Worm (Caenorhabditis elegans) whole organism, early embryonic: ENCODE data around the gene snr-1.

ENCODE experiments used
- B0310.2 ChIP-seq: sonication (generic microtip); optimal IDR thresholded peaks from 2 replicates; lab custom pipeline; 2016; ENCODE audit warnings: mild to moderate bottlenecking, missing genetic modification characterization, missing compliant biosample characterization
- F13C5.2 ChIP-seq: sonication (generic microtip); optimal IDR thresholded peaks from 2 replicates; lab custom pipeline; 2017; ENCODE audit warnings: mild to moderate bottlenecking, missing genetic modification characterization, inconsistent platforms, missing compliant biosample characterization
- aly-1 ChIP-seq: sonication (generic microtip); optimal IDR thresholded peaks from 2 replicates; lab custom pipeline; 2016; ENCODE audit warnings: missing genetic modification characterization, missing compliant biosample characterization
- ama-1 ChIP-seq: fragments of 150-350 bp; optimal IDR thresholded peaks from 2 replicates; lab custom pipeline; 2014
- ceh-13 ChIP-seq: fragments of 200-800 bp; sonication (Bioruptor generic); optimal IDR thresholded peaks from 2 replicates; lab custom pipeline; 2018; ENCODE audit warnings: mild to moderate bottlenecking, missing genetic modification characterization, missing compliant biosample characterization
- ceh-36 ChIP-seq: sonication (generic microtip); optimal IDR thresholded peaks from 2 replicates; lab custom pipeline; 2016; ENCODE audit warnings: missing genetic modification characterization, inconsistent platforms, missing compliant biosample characterization
- ets-7 ChIP-seq: sonication (generic microtip); optimal IDR thresholded peaks from 2 replicates; lab custom pipeline; 2016; ENCODE audit warnings: missing genotype, missing genetic modification characterization, missing compliant biosample characterization
- flt-1 ChIP-seq: fragments of 200-800 bp; sonication (Bioruptor generic); IDR thresholded peaks from 2 replicates; pipeline ENCODE4 v1.3.6; 2022; ENCODE audit warnings: missing genetic modification characterization, missing compliant biosample characterization
- hmbx-1 ChIP-seq: sonication (generic microtip); optimal IDR thresholded peaks from 2 replicates; lab custom pipeline; 2016; ENCODE audit warnings: mild to moderate bottlenecking, missing genetic modification characterization, missing compliant biosample characterization
- hmg-4 ChIP-seq: fragments of 200-800 bp; sonication (Bioruptor generic); optimal IDR thresholded peaks from 2 replicates; lab custom pipeline; 2018; ENCODE audit warnings: mild to moderate bottlenecking, missing genetic modification characterization, missing compliant biosample characterization
- hnd-1 ChIP-seq: sonication (generic microtip); optimal IDR thresholded peaks from 2 replicates; lab custom pipeline; 2016; ENCODE audit warnings: missing genetic modification characterization, missing compliant biosample characterization
- pes-1 ChIP-seq: fragments of 200-800 bp; sonication (Bioruptor generic); IDR thresholded peaks from 2 replicates; pipeline ENCODE4 v1.3.6; 2022; ENCODE audit warnings: missing genetic modification reagents, missing genetic modification characterization, missing compliant biosample characterization
- scrt-1 ChIP-seq: fragments of 200-800 bp; sonication (Bioruptor generic); IDR thresholded peaks from 2 replicates; pipeline ENCODE4 v1.3.6; 2022; ENCODE audit warnings: missing genetic modification characterization, missing compliant biosample characterization
- sea-1 ChIP-seq: fragments of 200-800 bp; sonication (Bioruptor generic); conservative IDR thresholded peaks from 2 replicates; pipeline ENCODE4 v1.3.6; 2022; ENCODE audit warnings: missing genetic modification characterization, missing compliant biosample characterization
- tbx-11 ChIP-seq: fragments of 200-800 bp; sonication (Bioruptor generic); IDR thresholded peaks from 2 replicates; pipeline ENCODE4 v1.3.6; 2022; ENCODE audit warnings: missing genetic modification characterization, missing compliant biosample characterization
- tbx-37 ChIP-seq: fragments of 200-800 bp; sonication (Bioruptor generic); conservative IDR thresholded peaks from 2 replicates; pipeline ENCODE4 v1.3.6; 2022; ENCODE audit warnings: missing genetic modification reagents, missing genetic modification characterization, missing compliant biosample characterization
- tra-4 ChIP-seq: sonication (generic microtip); optimal IDR thresholded peaks from 2 replicates; lab custom pipeline; 2017; ENCODE audit warnings: missing genetic modification characterization, missing compliant biosample characterization

Gene snr-1

DNA sequence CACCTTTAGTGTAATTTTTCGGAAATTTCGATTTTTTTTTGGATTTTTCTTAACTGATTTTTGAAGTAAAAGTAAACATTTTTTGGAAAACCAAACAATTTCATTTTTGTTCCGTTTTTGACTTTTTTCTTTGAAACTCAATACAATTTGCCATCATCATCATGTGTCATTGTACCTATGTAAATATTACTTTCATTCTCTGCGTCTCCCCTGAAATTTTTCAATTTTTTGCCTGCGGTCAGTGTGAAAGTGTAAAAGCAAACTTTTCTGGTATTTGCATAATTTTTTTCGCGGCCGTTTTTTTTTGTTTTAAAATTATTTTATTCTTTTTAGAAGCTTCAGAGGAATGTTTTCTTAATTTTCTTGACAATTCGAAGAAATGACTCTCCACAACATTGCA lies 5.9 kb downstream of the snr-1 start, which contains the start of gene Y116A8C.29:
Gene Y116A8C.29, plus strand, starts transcription at position 328 of the 400 bp plus-strand sequence.
- TF ChIP-seq sea-1 (GFP tag; lab: Robert Waterston, UW) (no peak), F13C5.2 (no peak), tbx-11 (no peak), ceh-36 (tag; lab: Kevin White, UChicago) (no peak)

DNA sequence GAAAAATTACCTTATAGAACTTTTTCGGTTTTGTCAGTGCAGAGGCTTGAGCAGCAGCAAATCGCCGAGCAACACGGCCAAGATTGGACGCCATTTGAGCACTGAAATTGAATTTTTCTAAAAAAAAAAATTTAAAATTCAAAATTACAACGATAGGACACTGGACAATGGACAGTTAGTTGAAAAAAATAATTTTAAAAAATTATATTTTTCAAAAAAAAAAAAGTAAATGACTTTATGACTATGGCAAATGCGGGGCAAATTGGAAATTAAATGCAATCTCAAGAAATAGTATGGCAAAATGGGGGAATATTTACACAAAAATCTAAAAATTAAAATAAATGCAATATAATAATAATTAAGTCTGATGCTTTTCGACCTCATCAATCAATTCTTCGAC lies 8.3 kb downstream of the snr-1 start, which contains the start of gene Y116A8C.27:
Gene Y116A8C.27, minus strand, starts transcription at position 101 of the 400 bp plus-strand sequence.
- TF ChIP-seq hmg-4 (GFP tag; lab: Kevin White, UChicago): no peak
- no peak for TF ChIP-seq ceh-13
- no peak for TF ChIP-seq scrt-1
- no peak for TF ChIP-seq tbx-37 (GFP tag; lab: Robert Waterston, UW)
- no peak for TF ChIP-seq ama-1 (lab: Kevin White, UChicago)
- no peak for TF ChIP-seq tra-4 (tag; lab: Kevin White, UChicago)
- no peak for TF ChIP-seq aly-1 (tag; lab: Kevin White, UChicago)
- TF ChIP-seq sea-1 (GFP tag; lab: Robert Waterston, UW): no peak
- TF ChIP-seq ceh-36 (tag; lab: Kevin White, UChicago): no peak
- TF ChIP-seq B0310.2 (tag; lab: Kevin White, UChicago): no peak
- TF ChIP-seq F13C5.2: no peak
- no peak for TF ChIP-seq hmbx-1
- TF ChIP-seq hnd-1 (tag; lab: Kevin White, UChicago): no peak
- TF ChIP-seq pes-1: no peak
- no peak for TF ChIP-seq tbx-11
- TF ChIP-seq flt-1 (GFP tag; lab: Robert Waterston, UW): no peak

DNA sequence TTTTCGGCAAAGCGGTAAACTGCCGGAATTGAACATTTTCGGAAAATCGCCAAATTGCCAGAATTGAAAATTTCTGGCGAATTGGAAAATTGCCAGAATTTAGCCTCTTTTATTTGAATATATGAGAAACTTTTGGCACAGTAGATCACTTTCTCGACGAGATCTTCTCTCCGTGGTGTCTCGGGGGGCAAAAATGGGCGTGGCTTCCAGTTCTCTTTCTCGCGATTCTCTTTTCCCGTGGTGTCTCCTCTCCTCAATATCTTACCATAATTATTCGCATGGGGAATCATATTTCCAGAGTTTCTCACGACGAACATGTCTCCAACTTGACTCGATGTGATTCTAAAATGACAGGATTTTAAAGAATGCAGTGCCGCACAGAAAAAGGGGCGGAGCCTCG lies 11.3 kb downstream of the snr-1 start:
- TF ChIP-seq ceh-13: peak; percentile 19
- TF ChIP-seq pes-1: 0 out of 2 replicates have a peak, but pooled peaks have one; percentile 51
- TF ChIP-seq aly-1 (tag; lab: Kevin White, UChicago): no peak
- no peak for TF ChIP-seq tra-4 (tag; lab: Kevin White, UChicago)
- no peak for TF ChIP-seq sea-1 (GFP tag; lab: Robert Waterston, UW)

DNA sequence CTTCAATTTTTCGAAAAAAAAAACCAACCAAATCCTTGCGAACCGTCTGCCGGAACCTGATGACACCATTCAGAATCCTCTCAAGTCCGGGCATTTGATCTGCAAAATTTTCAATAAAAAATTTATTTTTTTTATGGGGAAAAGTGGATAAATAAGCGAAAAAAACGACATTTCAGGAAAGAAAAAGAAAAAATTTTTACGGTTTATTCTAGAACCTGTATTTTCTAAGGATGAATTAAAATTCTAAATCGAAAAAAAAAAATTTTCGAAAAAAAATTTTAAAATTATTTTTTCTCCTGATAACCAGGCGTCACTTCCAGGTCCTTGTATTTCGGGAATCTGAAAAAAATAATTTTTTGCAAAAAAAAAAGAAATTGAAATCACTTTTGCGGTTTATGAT lies 12.3 kb downstream of the snr-1 start, which contains the start of gene bca-2:
Gene bca-2, minus strand, starts transcription at position 101 of the 400 bp plus-strand sequence.
- no peak for TF ChIP-seq tra-4 (tag; lab: Kevin White, UChicago)
- no peak for TF ChIP-seq tbx-37 (GFP tag; lab: Robert Waterston, UW)
- no peak for TF ChIP-seq flt-1 (GFP tag; lab: Robert Waterston, UW)

DNA sequence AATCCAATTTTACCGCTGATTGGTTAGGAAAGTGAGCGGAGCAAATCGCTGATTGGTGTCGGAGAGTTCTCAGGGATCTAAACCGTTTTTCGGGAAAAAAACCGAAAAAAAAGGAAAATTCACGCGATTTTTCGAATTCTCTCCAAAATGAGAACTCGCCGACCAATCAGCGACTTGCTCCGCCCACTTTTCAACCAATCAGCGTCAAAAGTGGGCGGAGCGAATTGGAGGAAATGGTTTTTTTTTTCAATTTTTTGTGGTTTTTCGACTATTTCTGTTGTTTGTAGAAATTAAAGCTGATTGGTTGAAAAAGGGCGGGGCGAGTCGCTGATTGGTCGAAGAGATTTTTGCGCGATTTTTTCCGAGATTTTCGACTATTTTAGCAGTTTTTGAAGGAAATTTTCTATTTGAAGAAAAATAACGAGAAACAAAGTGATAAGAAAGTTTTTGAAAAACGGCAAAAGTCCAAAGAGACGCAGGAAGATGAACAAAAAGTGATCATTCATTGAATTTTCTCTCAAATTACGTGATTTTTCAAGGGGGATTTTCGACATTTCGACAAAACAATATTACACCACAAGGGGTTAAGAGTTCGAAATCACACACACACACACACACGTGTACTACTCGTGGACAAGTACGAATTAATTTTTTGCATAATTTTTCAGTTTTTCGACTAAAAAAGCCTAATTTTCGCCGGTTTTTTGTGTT lies 12.9 kb downstream of the snr-1 start:
- TF ChIP-seq ets-7 (tag; lab: Kevin White, UChicago) (no peak), tra-4 (tag; lab: Kevin White, UChicago) (no peak), sea-1 (GFP tag; lab: Robert Waterston, UW) (no peak), flt-1 (GFP tag; lab: Robert Waterston, UW) (no peak), hnd-1 (tag; lab: Kevin White, UChicago) (no peak), ceh-36 (tag; lab: Kevin White, UChicago) (no peak), tbx-11 (no peak), aly-1 (tag; lab: Kevin White, UChicago) (no peak), tbx-37 (GFP tag; lab: Robert Waterston, UW) (no peak), ceh-13 (no peak), pes-1 (no peak), scrt-1 (no peak), F13C5.2 (no peak)

DNA sequence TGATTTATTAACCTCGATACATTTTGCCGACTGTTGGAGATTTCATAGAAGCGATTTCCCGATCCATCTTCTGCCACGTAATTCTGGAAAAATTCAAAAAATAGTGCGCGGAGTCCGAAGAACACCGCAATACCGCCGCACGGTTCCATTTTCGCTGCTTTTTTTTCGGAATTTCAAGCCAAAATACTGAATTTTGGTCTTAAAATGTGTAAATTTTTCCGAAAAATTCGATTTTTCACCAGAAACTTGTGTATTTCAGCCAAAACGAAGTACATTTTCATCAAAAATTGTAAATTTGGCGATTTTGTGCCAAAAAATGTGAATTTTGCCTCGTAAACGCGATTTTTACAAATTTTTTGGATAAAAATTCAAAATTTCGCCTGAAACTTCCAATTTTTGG lies 15.3 kb downstream of the snr-1 start:
- TF ChIP-seq ama-1 (lab: Kevin White, UChicago) (peak; percentile 41), tra-4 (tag; lab: Kevin White, UChicago) (no peak), hmbx-1 (no peak), ceh-36 (tag; lab: Kevin White, UChicago) (no peak), scrt-1 (no peak), hmg-4 (GFP tag; lab: Kevin White, UChicago) (no peak), flt-1 (GFP tag; lab: Robert Waterston, UW) (no peak)

DNA sequence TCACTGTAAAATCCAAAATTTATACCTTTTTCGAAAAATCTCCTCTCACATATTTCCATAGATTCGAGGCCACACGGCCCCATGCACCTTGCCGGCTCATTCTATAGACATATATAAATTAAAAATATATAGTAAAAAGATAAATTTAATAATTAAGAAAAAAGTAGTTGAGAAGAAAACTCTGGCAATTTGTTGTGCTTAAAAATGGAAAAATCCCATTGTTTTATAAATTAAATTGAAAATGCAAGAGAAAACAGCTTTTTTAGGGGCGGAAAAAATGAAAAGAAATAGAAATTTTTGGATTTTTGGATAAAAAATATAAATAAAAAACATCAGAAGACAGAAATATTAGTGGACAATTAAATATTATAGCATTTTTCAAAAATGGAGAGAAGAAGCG lies 15.8 kb downstream of the snr-1 start, which contains the start of gene Y116A8C.30:
Gene Y116A8C.30, minus strand, starts transcription at position 101 of the 400 bp plus-strand sequence.
- TF ChIP-seq tra-4 (tag; lab: Kevin White, UChicago) (no peak), F13C5.2 (no peak)

DNA sequence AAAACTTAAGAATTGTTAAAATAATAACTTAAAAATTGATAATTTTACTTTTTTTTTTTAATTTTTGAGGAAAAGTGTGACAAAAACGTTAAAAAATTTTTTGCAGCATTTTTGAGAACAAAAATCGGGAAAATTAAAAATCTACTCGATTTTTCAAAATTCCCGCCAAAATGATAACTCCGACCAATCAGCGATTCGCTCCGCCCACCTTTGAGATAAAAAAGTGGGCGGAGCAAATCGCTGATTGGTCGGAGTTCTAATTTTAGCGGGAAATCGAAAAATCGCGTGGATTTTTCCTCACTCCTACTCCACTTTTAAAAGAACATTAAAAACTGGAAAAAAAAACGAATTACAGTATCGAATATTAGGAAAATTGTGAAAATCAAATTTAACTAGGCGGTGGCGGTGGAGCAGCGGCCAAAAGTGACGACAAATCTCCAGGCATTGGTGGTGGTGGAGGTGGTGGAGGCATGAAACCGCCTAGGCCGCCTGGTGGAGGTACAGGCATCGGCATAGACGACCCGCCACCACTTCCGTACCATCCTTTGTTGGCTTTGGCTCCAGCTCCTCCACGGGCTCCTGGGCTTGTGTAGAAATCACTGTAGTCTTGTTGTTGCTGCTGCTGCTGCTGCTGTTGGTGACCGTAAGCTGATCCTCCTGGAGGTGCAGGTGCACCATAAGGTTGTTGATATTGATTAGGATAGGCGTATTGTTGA lies 16.5 kb downstream of the snr-1 start:
- TF ChIP-seq hmg-4 (GFP tag; lab: Kevin White, UChicago) (no peak), B0310.2 (tag; lab: Kevin White, UChicago) (no peak), scrt-1 (peak; percentile 5; the same call in 1 of the 2 replicates)
